Worm (Caenorhabditis elegans) whole organism, midembryonic: ENCODE data around the gene ckb-4.

Experiments used
- flt-1 ChIP-seq: fragments of 200-800 bp; sonication (Bioruptor generic); IDR thresholded peaks from 2 replicates; pipeline ENCODE4 v1.3.6; 2022; ENCODE audit warnings: missing genetic modification characterization, missing compliant biosample characterization
- klf-2 ChIP-seq: fragments of 200-800 bp; sonication (Bioruptor generic); conservative IDR thresholded peaks from 2 replicates; pipeline ENCODE4 v1.3.6; 2022; ENCODE audit warnings: missing genetic modification reagents, missing genetic modification characterization, missing compliant biosample characterization
- ref-1 ChIP-seq: fragments of 200-800 bp; sonication (Bioruptor generic); conservative IDR thresholded peaks from 2 replicates; pipeline ENCODE4 v1.3.6; 2022; ENCODE audit warnings: missing genetic modification reagents, missing genetic modification characterization, missing compliant biosample characterization
- ztf-23 ChIP-seq: fragments of 200-800 bp; sonication (Bioruptor generic); IDR thresholded peaks from 2 replicates; pipeline ENCODE4 v1.3.6; 2022; ENCODE audit warnings: missing genetic modification reagents, missing genetic modification characterization, missing compliant biosample characterization
- ztf-29 ChIP-seq: fragments of 200-800 bp; sonication (Bioruptor generic); IDR thresholded peaks from 2 replicates; pipeline ENCODE4 v1.3.6; 2022; ENCODE audit warnings: missing genetic modification reagents, missing genetic modification characterization, missing compliant biosample characterization

DNA sequence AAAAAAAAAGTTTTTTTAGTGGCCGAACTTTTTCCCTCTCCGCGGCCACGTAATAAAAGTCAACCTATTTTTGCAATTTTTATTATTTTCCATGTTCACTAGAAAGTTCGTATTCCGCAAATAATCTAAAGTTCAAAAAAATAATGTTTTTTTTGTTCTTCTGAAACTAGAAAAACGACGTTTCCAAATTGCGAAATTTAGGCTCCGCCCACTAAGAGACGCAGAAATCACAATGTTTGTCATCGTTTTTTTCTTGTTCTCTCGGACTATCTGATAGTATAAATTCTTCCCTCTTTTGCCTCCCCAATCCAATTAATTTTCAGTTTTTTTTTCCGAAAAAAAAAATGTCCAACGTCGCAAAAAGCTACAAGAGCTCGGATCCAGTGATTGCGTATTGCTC is 51.9 kb downstream of the ckb-4 start, which contains the start of gene comt-3:
- TF ChIP-seq ref-1 (GFP tag; lab: Robert Waterston, UW), result no peak
- TF ChIP-seq flt-1 (GFP tag; lab: Robert Waterston, UW), result no peak
- no peak for TF ChIP-seq klf-2 (GFP tag; lab: Robert Waterston, UW)
- TF ChIP-seq ztf-23 (GFP tag; lab: Robert Waterston, UW), result no peak
- no peak for TF ChIP-seq ztf-29 (GFP tag; lab: Robert Waterston, UW)
